Fruit fly (Drosophila melanogaster): ENCODE results near the gene Hsp68.

Gene Hsp68

DNA sequence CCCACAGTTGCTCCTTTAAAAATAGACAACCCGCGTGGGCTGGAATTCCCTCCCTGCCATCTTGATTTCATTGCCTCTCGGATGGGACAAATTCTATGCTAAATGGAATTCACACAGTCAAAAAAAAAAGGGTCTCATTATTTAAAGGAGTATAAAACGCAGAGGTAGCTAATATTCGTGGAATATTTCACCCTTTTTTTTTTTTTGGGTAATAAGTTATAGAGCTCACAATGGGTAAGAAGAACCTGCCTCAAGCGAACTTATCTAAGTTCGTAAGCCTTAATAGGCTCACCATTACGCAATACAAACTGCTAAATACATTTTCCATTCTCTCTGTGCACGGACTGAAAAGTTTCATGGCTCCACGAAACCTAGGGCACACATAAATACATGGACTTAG is 16.6 kb upstream of the Hsp68 start:
- TF ChIP-seq dsx (GFP tag; optimal IDR thresholded peaks at IDR 0.05; ENCODE audit: poor library complexity, severe bottlenecking): no peak
- no peak for TF ChIP-seq Blimp-1 (GFP tag; optimal IDR thresholded peaks at IDR 0.05)
- TF ChIP-seq Hr4 (GFP tag; optimal IDR thresholded peaks at IDR 0.05): peak; percentile 12
- TF ChIP-seq CG10669 (GFP tag; optimal IDR thresholded peaks at IDR 0.05): peak; percentile 25
- TF ChIP-seq Eip75B (GFP tag; optimal IDR thresholded peaks at IDR 0.05): peak; percentile 12
- TF ChIP-seq fd85E (GFP tag; optimal IDR thresholded peaks at IDR 0.05): no peak
- no peak for TF ChIP-seq vri (GFP tag; optimal IDR thresholded peaks at IDR 0.05)
- TF ChIP-seq fkh (GFP tag; optimal IDR thresholded peaks at IDR 0.05): no peak
- TF ChIP-seq CG8119 (GFP tag; IDR thresholded peaks at IDR 0.05): 0 out of 3 replicates have a peak, but pooled peaks have one; percentile 32
- TF ChIP-seq CG3919 (GFP tag; optimal IDR thresholded peaks at IDR 0.05): no peak
- peak; percentile 6 for TF ChIP-seq Ets96B (tag; optimal IDR thresholded peaks at IDR 0.05)
- no peak for TF ChIP-seq CG6276 (GFP tag; optimal IDR thresholded peaks at IDR 0.05)
- TF ChIP-seq Hr38 (GFP tag; optimal IDR thresholded peaks at IDR 0.05): no peak
- no peak for TF ChIP-seq CG31627 (GFP tag; optimal IDR thresholded peaks at IDR 0.05)
- peak; percentile 6 for TF ChIP-seq pdm3 (GFP tag; optimal IDR thresholded peaks at IDR 0.05)
- no peak for TF ChIP-seq fd59A (GFP tag; optimal IDR thresholded peaks at IDR 0.05)
- no peak for TF ChIP-seq CG8632 (GFP tag; optimal IDR thresholded peaks at IDR 0.05)
- no peak for TF ChIP-seq CG6163 (GFP tag; IDR thresholded peaks at IDR 0.05)
- TF ChIP-seq CG6854 (GFP tag; optimal IDR thresholded peaks at IDR 0.05): no peak
- no peak for TF ChIP-seq dac (GFP tag; optimal IDR thresholded peaks at IDR 0.05)
- no peak for TF ChIP-seq CG6792 (GFP tag; optimal IDR thresholded peaks at IDR 0.05)
- TF ChIP-seq Ets21C (GFP tag; optimal IDR thresholded peaks at IDR 0.05): no peak
- peak; percentile 6 for TF ChIP-seq CG6808 (GFP tag; optimal IDR thresholded peaks at IDR 0.05)
- TF ChIP-seq OdsH (GFP tag; optimal IDR thresholded peaks at IDR 0.05): peak; percentile 14
- peak; percentile 55 for TF ChIP-seq Eip78C (GFP tag)
- TF ChIP-seq topi (GFP tag; optimal IDR thresholded peaks at IDR 0.05): no peak
- TF ChIP-seq Hr39 (GFP tag; optimal IDR thresholded peaks at IDR 0.05): no peak
- TF ChIP-seq CG32006 (GFP tag; optimal IDR thresholded peaks at IDR 0.05): no peak
- peak; percentile 37 for TF ChIP-seq CG10631 (GFP tag; optimal IDR thresholded peaks at IDR 0.05)
- no peak for TF ChIP-seq acj6 (GFP tag; optimal IDR thresholded peaks at IDR 0.05)
- peak; percentile 16 for TF ChIP-seq spab (GFP tag; optimal IDR thresholded peaks at IDR 0.05)
- TF ChIP-seq salr (GFP tag; optimal IDR thresholded peaks at IDR 0.05): peak in 1 of 2 experiments; percentile 10
- no peak for TF ChIP-seq CG8319 (GFP tag; optimal IDR thresholded peaks at IDR 0.05)
- TF ChIP-seq CG4318 (GFP tag; optimal IDR thresholded peaks at IDR 0.05): no peak
- no peak for TF ChIP-seq Sox102F (GFP tag; optimal IDR thresholded peaks at IDR 0.05)
- no peak for TF ChIP-seq svp (GFP tag)
- TF ChIP-seq cyc (GFP tag; optimal IDR thresholded peaks at IDR 0.05): no peak
- TF ChIP-seq CG11294 (GFP tag; IDR thresholded peaks at IDR 0.05): no peak

dm6 chr3R:24069965-24070364 is 12.9 kb upstream of the Hsp68 start:
- TF ChIP-seq CG8632 (GFP tag; optimal IDR thresholded peaks at IDR 0.05) (no peak), CG10669 (GFP tag; optimal IDR thresholded peaks at IDR 0.05) (no peak), Sox14 (GFP tag; optimal IDR thresholded peaks at IDR 0.05) (no peak), CG6163 (GFP tag; IDR thresholded peaks at IDR 0.05) (no peak), Blimp-1 (GFP tag; optimal IDR thresholded peaks at IDR 0.05) (no peak), Eip75B (GFP tag; optimal IDR thresholded peaks at IDR 0.05) (no peak)

- TF ChIP-seq Sox15 (GFP tag; optimal IDR thresholded peaks at IDR 0.05) (no peak), CG32006 (GFP tag; optimal IDR thresholded peaks at IDR 0.05) (no peak), CG6808 (GFP tag; optimal IDR thresholded peaks at IDR 0.05) (no peak), dsx (GFP tag; optimal IDR thresholded peaks at IDR 0.05; ENCODE audit: poor library complexity, severe bottlenecking) (no peak), fd85E (GFP tag; optimal IDR thresholded peaks at IDR 0.05) (no peak), CG9139 (GFP tag; optimal IDR thresholded peaks at IDR 0.05) (no peak), Sox14 (GFP tag; optimal IDR thresholded peaks at IDR 0.05) (no peak), CG31627 (GFP tag; optimal IDR thresholded peaks at IDR 0.05) (no peak), cyc (GFP tag; optimal IDR thresholded peaks at IDR 0.05) (no peak), CG6854 (GFP tag; optimal IDR thresholded peaks at IDR 0.05) (no peak), ss (GFP tag; optimal IDR thresholded peaks at IDR 0.05) (no peak), Hr39 (GFP tag; optimal IDR thresholded peaks at IDR 0.05) (no peak), fkh (GFP tag; optimal IDR thresholded peaks at IDR 0.05) (no peak)
These were observed 11.7 kb upstream of the Hsp68 start for dm6 chr3R:24068830-24069229.

Measured in whole organism, prepupa.